Worm (Caenorhabditis elegans): ENCODE measurements around the gene ZK381.2.

Gene ZK381.2

ce11 chrIV:6937548-6937947, 27.7 kb upstream of the ZK381.2 start, which contains the start of gene npr-12:
Gene npr-12, minus strand, starts transcription at chrIV:6937648.
- TF ChIP-seq sea-1 (GFP tag; conservative IDR thresholded peaks at IDR 0.05) (no peak), hmg-4 (GFP tag; optimal IDR thresholded peaks at IDR 0.05) (no peak), tbx-37 (GFP tag; conservative IDR thresholded peaks at IDR 0.05) (no peak), ets-7 (tag; optimal IDR thresholded peaks at IDR 0.05) (no peak), hnd-1 (tag; optimal IDR thresholded peaks at IDR 0.05) (no peak), scrt-1 (GFP tag; IDR thresholded peaks at IDR 0.05) (no peak), hmbx-1 (tag; optimal IDR thresholded peaks at IDR 0.05) (no peak), F13C5.2 (tag; optimal IDR thresholded peaks at IDR 0.05) (no peak), tbx-11 (GFP tag; IDR thresholded peaks at IDR 0.05) (no peak), ceh-36 (tag; optimal IDR thresholded peaks at IDR 0.05) (no peak), tra-4 (tag; optimal IDR thresholded peaks at IDR 0.05) (no peak), flt-1 (GFP tag; IDR thresholded peaks at IDR 0.05) (no peak), B0310.2 (tag; optimal IDR thresholded peaks at IDR 0.05) (no peak), pes-1 (GFP tag; IDR thresholded peaks at IDR 0.05) (no peak), aly-1 (tag; optimal IDR thresholded peaks at IDR 0.05) (no peak), ceh-13 (GFP tag; optimal IDR thresholded peaks at IDR 0.05) (no peak), ama-1 (optimal IDR thresholded peaks at IDR 0.05) (no peak)

- TF ChIP-seq flt-1 (GFP tag; IDR thresholded peaks at IDR 0.05): no peak
- no peak for TF ChIP-seq ama-1 (optimal IDR thresholded peaks at IDR 0.05)
- no peak for TF ChIP-seq hmg-4 (GFP tag; optimal IDR thresholded peaks at IDR 0.05)
- no peak for TF ChIP-seq ets-7 (tag; optimal IDR thresholded peaks at IDR 0.05)
- TF ChIP-seq hnd-1 (tag; optimal IDR thresholded peaks at IDR 0.05): no peak
- no peak for TF ChIP-seq B0310.2 (tag; optimal IDR thresholded peaks at IDR 0.05)
- no peak for TF ChIP-seq tra-4 (tag; optimal IDR thresholded peaks at IDR 0.05)
- TF ChIP-seq ceh-13 (GFP tag; optimal IDR thresholded peaks at IDR 0.05): no peak
- no peak for TF ChIP-seq scrt-1 (GFP tag; IDR thresholded peaks at IDR 0.05)
- no peak for TF ChIP-seq tbx-11 (GFP tag; IDR thresholded peaks at IDR 0.05)
- no peak for TF ChIP-seq F13C5.2 (tag; optimal IDR thresholded peaks at IDR 0.05)
- no peak for TF ChIP-seq sea-1 (GFP tag; conservative IDR thresholded peaks at IDR 0.05)
- no peak for TF ChIP-seq pes-1 (GFP tag; IDR thresholded peaks at IDR 0.05)
- TF ChIP-seq aly-1 (tag; optimal IDR thresholded peaks at IDR 0.05): no peak
- no peak for TF ChIP-seq hmbx-1 (tag; optimal IDR thresholded peaks at IDR 0.05)
- TF ChIP-seq tbx-37 (GFP tag; conservative IDR thresholded peaks at IDR 0.05): no peak
- TF ChIP-seq ceh-36 (tag; optimal IDR thresholded peaks at IDR 0.05): no peak
Measured at ce11 chrIV:6941101-6941500, 24.2 kb upstream of the ZK381.2 start.

ce11 chrIV:6946832-6947231, 18.5 kb upstream of the ZK381.2 start:
- no peak for TF ChIP-seq B0310.2 (tag; optimal IDR thresholded peaks at IDR 0.05)
- TF ChIP-seq scrt-1 (GFP tag; IDR thresholded peaks at IDR 0.05): no peak
- no peak for TF ChIP-seq tra-4 (tag; optimal IDR thresholded peaks at IDR 0.05)
- TF ChIP-seq sea-1 (GFP tag; conservative IDR thresholded peaks at IDR 0.05): no peak
- no peak for TF ChIP-seq ceh-36 (tag; optimal IDR thresholded peaks at IDR 0.05)
- no peak for TF ChIP-seq pes-1 (GFP tag; IDR thresholded peaks at IDR 0.05)
- no peak for TF ChIP-seq flt-1 (GFP tag; IDR thresholded peaks at IDR 0.05)
- TF ChIP-seq ceh-13 (GFP tag; optimal IDR thresholded peaks at IDR 0.05): no peak
- no peak for TF ChIP-seq hmg-4 (GFP tag; optimal IDR thresholded peaks at IDR 0.05)
- TF ChIP-seq F13C5.2 (tag; optimal IDR thresholded peaks at IDR 0.05): no peak

- TF ChIP-seq hnd-1 (tag; optimal IDR thresholded peaks at IDR 0.05) (no peak), scrt-1 (GFP tag; IDR thresholded peaks at IDR 0.05) (no peak), tbx-37 (GFP tag; conservative IDR thresholded peaks at IDR 0.05) (no peak), pes-1 (GFP tag; IDR thresholded peaks at IDR 0.05) (no peak), flt-1 (GFP tag; IDR thresholded peaks at IDR 0.05) (no peak), B0310.2 (tag; optimal IDR thresholded peaks at IDR 0.05) (no peak), ceh-13 (GFP tag; optimal IDR thresholded peaks at IDR 0.05) (no peak), ama-1 (optimal IDR thresholded peaks at IDR 0.05) (no peak), F13C5.2 (tag; optimal IDR thresholded peaks at IDR 0.05) (no peak), hmg-4 (GFP tag; optimal IDR thresholded peaks at IDR 0.05) (no peak), sea-1 (GFP tag; conservative IDR thresholded peaks at IDR 0.05) (no peak), ceh-36 (tag; optimal IDR thresholded peaks at IDR 0.05) (no peak), ets-7 (tag; optimal IDR thresholded peaks at IDR 0.05) (no peak), hmbx-1 (tag; optimal IDR thresholded peaks at IDR 0.05) (no peak), tbx-11 (GFP tag; IDR thresholded peaks at IDR 0.05) (no peak), tra-4 (tag; optimal IDR thresholded peaks at IDR 0.05) (no peak), aly-1 (tag; optimal IDR thresholded peaks at IDR 0.05) (no peak)
Measured at ce11 chrIV:6951259-6951658, 14.0 kb upstream of the ZK381.2 start.

ce11 chrIV:6954682-6955081, 10.6 kb upstream of the ZK381.2 start:
- TF ChIP-seq flt-1 (GFP tag; IDR thresholded peaks at IDR 0.05) (no peak), B0310.2 (tag; optimal IDR thresholded peaks at IDR 0.05) (no peak), scrt-1 (GFP tag; IDR thresholded peaks at IDR 0.05) (no peak), ceh-13 (GFP tag; optimal IDR thresholded peaks at IDR 0.05) (no peak)

- no peak for TF ChIP-seq flt-1 (GFP tag; IDR thresholded peaks at IDR 0.05)
- no peak for TF ChIP-seq ama-1 (optimal IDR thresholded peaks at IDR 0.05)
- no peak for TF ChIP-seq sea-1 (GFP tag; conservative IDR thresholded peaks at IDR 0.05)
Measured at ce11 chrIV:6956668-6957067, 8.6 kb upstream of the ZK381.2 start.

- no peak for TF ChIP-seq B0310.2 (tag; optimal IDR thresholded peaks at IDR 0.05)
- TF ChIP-seq aly-1 (tag; optimal IDR thresholded peaks at IDR 0.05): no peak
- TF ChIP-seq scrt-1 (GFP tag; IDR thresholded peaks at IDR 0.05): no peak
- no peak for TF ChIP-seq pes-1 (GFP tag; IDR thresholded peaks at IDR 0.05)
- no peak for TF ChIP-seq flt-1 (GFP tag; IDR thresholded peaks at IDR 0.05)
Measured at ce11 chrIV:6957341-6957740, 8.0 kb upstream of the ZK381.2 start, which contains the start of gene jnk-1. Gene jnk-1, plus strand, starts transcription at chrIV:6957641.

ce11 chrIV:6958696-6959095, 6.6 kb upstream of the ZK381.2 start:
- TF ChIP-seq hmg-4 (GFP tag; optimal IDR thresholded peaks at IDR 0.05): no peak
- no peak for TF ChIP-seq ama-1 (optimal IDR thresholded peaks at IDR 0.05)
- TF ChIP-seq flt-1 (GFP tag; IDR thresholded peaks at IDR 0.05): no peak
- no peak for TF ChIP-seq tbx-37 (GFP tag; conservative IDR thresholded peaks at IDR 0.05)
- no peak for TF ChIP-seq ceh-36 (tag; optimal IDR thresholded peaks at IDR 0.05)
- TF ChIP-seq tbx-11 (GFP tag; IDR thresholded peaks at IDR 0.05): no peak

Data from whole organism, early embryonic.